Worm (Caenorhabditis elegans): ENCODE data around the gene trx-5.

Gene trx-5

DNA sequence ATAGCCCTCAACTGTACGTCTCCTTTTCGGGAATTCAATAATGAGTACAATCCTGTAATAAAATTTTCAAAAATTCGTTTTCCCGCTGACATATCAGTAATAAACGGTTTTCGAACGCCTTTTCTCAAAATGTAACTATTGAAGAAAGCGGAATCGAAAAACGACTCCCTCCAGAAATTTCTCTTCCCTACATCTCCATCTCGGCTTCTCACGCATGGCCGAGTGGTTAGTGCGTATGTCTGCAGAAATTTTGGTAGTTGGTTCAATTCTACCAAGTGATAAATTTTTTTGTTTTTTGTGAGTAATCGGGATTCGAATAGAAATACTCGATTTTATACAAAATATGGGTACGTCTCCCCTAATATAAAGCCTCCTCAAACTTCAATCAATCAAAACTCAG is 27.0 kb upstream of the trx-5 start:
- 0 out of 2 replicates have a peak, but pooled peaks have one; percentile 8 for TF ChIP-seq nhr-19 (GFP tag; conservative IDR thresholded peaks at IDR 0.05)

DNA sequence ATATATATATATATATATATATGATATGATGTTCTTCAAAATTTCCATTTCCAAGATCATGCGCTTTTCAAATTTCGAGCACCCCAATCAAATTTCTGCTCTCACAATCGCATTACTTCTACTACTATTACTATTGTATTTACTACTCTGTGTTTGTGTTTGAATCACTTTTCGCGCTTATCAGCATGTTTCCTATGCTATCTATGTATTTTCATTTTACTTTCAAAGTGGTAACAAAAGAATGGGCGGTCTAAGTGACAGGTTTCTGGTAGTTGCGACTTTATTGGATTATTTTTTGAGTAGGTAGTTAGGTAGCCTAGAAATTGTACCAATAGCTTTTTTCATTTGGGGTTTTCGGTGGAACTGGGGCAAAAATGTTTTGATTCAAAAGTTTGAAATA is 23.9 kb upstream of the trx-5 start:
- TF ChIP-seq elt-2 (tag; optimal IDR thresholded peaks at IDR 0.05) (peak; percentile 17), mdl-1 (tag; optimal IDR thresholded peaks at IDR 0.05) (no peak)

DNA sequence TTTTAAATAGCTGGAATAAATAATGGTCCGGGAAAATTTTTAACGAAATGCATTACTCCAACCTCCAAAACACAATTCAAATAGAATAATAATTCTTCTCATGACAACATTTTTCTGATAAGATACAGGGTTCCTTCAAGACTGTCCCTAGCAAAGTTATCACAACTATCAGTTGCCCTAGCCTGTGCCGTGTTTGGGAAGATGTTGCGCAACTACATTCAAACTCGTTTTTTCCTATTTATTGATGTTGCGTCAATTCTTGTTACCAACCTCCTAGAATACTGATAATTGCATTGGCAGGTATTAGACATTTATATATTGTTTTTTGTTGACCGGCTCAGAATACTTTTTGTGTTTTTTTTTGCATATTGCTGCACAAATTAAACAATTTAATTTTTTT is 20.9 kb upstream of the trx-5 start:
- TF ChIP-seq unc-98 (GFP tag; IDR thresholded peaks at IDR 0.05) (no peak), ceh-90 (tag; optimal IDR thresholded peaks at IDR 0.05) (no peak), unc-62 (GFP tag; optimal IDR thresholded peaks at IDR 0.05) (no peak), zip-4 (GFP tag; optimal IDR thresholded peaks at IDR 0.05) (no peak), rnt-1 (tag; optimal IDR thresholded peaks at IDR 0.05) (no peak), mef-2 (tag; optimal IDR thresholded peaks at IDR 0.05) (no peak), grh-1 (GFP tag; IDR thresholded peaks at IDR 0.05) (no peak), nhr-19 (GFP tag; conservative IDR thresholded peaks at IDR 0.05) (no peak), mep-1 (tag; optimal IDR thresholded peaks at IDR 0.05) (no peak), egl-13 (tag; optimal IDR thresholded peaks at IDR 0.05) (no peak), pag-3 (tag; optimal IDR thresholded peaks at IDR 0.05; ENCODE audit: borderline replicate concordance, insufficient read depth) (no peak), dpl-1 (GFP tag; optimal IDR thresholded peaks at IDR 0.05) (no peak), pqm-1 (tag; optimal IDR thresholded peaks at IDR 0.05) (no peak), hpl-2 (GFP tag; optimal IDR thresholded peaks at IDR 0.05) (no peak), nhr-20 (tag; optimal IDR thresholded peaks at IDR 0.05) (no peak)

DNA sequence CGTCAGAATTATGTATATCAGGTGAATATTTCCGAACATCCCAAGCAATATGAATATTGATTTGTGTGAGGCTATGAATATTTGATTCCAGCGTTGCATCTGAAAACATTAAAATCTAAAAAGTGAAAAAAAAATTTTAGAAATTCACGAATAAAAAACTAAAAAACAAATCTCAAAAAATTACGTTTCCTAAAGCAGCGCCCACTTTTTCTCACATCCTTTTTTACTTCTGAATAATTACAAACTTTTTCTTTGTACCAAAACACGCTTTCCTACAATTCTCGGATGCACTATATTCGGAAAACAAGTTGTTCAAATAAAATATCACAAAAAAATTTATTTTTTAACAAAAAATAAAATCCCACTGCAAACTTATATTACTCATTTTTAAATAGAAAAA is 18.8 kb upstream of the trx-5 start, which contains the start of gene srsx-8:
TSS of gene srsx-8 (minus strand) at position 101 of the 400 bp plus-strand sequence.
- TF ChIP-seq ztf-11 (tag; optimal IDR thresholded peaks at IDR 0.05) (no peak), mdl-1 (tag; optimal IDR thresholded peaks at IDR 0.05) (no peak), fkh-10 (GFP tag; optimal IDR thresholded peaks at IDR 0.05) (no peak), lir-3 (tag; optimal IDR thresholded peaks at IDR 0.05; ENCODE audit: poor library complexity) (no peak), unc-98 (GFP tag; IDR thresholded peaks at IDR 0.05) (no peak), mef-2 (tag; optimal IDR thresholded peaks at IDR 0.05) (no peak), C16A3.4 (tag; optimal IDR thresholded peaks at IDR 0.05) (no peak), nhr-12 (tag; optimal IDR thresholded peaks at IDR 0.05) (no peak), dpl-1 (GFP tag; optimal IDR thresholded peaks at IDR 0.05) (no peak), snpc-4 (tag; optimal IDR thresholded peaks at IDR 0.05) (no peak), hlh-17 (GFP tag; optimal IDR thresholded peaks at IDR 0.05; ENCODE audit: borderline replicate concordance) (no peak), elt-3 (tag; optimal IDR thresholded peaks at IDR 0.05) (no peak), ces-1 (GFP tag; optimal IDR thresholded peaks at IDR 0.05) (no peak), isw-1 (GFP tag; IDR thresholded peaks at IDR 0.05) (no peak), sptf-1 (tag; optimal IDR thresholded peaks at IDR 0.05) (no peak), nhr-237 (tag; optimal IDR thresholded peaks at IDR 0.05) (no peak), elt-2 (tag; optimal IDR thresholded peaks at IDR 0.05) (no peak), nhr-84 (tag; optimal IDR thresholded peaks at IDR 0.05) (no peak), lsy-2 (tag; optimal IDR thresholded peaks at IDR 0.05) (no peak), nhr-76 (tag; optimal IDR thresholded peaks at IDR 0.05) (no peak)

DNA sequence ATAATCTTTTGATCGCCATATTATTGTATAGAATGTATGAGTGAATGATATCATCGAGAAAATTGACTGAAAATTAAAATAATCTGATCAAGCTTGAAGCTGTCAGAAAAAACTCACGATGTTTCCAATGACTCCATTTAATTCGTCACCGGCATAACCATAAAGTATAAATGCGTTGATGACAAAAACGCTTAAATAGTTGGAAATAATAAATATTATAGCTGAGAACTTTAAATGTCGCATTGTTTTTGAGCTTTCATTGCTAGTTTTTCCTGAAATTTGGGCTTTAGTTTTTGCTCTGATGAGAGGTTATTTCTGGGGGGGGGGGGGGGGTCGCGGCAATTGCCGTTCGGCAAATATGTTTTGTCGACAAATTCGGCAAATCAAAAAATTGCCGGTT is 16.9 kb upstream of the trx-5 start:
- TF ChIP-seq C04F5.9 (tag; optimal IDR thresholded peaks at IDR 0.05) (no peak), unc-130 (tag; optimal IDR thresholded peaks at IDR 0.05) (no peak), nhr-90 (tag; optimal IDR thresholded peaks at IDR 0.05; ENCODE audit: poor library complexity) (no peak), egl-13 (tag; optimal IDR thresholded peaks at IDR 0.05) (no peak), pax-3 (tag; optimal IDR thresholded peaks at IDR 0.05) (no peak), unc-98 (GFP tag; IDR thresholded peaks at IDR 0.05) (no peak), egl-27 (tag; optimal IDR thresholded peaks at IDR 0.05) (no peak), mef-2 (tag; optimal IDR thresholded peaks at IDR 0.05) (no peak), C16A3.4 (tag; optimal IDR thresholded peaks at IDR 0.05) (no peak), lin-35 (GFP tag; optimal IDR thresholded peaks at IDR 0.05) (no peak)
